Fruit fly (Drosophila melanogaster) whole organism, embryonic: ENCODE results near the gene CG45105.

Source experiments
- CG34224 ChIP-seq: fragments of 200-800 bp; sonication (Bioruptor generic); IDR thresholded peaks from 3 replicates; pipeline ENCODE4 v1.3.6; 2022; ENCODE audit warnings: missing biosample characterization, missing genetic modification characterization; ENCODE audit not compliant: partially characterized antibody
- ara ChIP-seq: fragments of 200-800 bp; sonication (Bioruptor generic); IDR thresholded peaks from 2 replicates; pipeline ENCODE4 v1.3.6; 2022; ENCODE audit warnings: missing biosample characterization, missing genetic modification characterization
- ftz-f1 ChIP-seq: fragments of 200-800 bp; sonication (Bioruptor generic); optimal IDR thresholded peaks from 2 replicates; lab custom pipeline; 2016; ENCODE audit warnings: missing biosample characterization, missing genetic modification characterization
- ranshi ChIP-seq: fragments of 200-800 bp; sonication (Bioruptor generic); IDR thresholded peaks from 2 replicates; pipeline ENCODE4 v1.3.6; 2022; ENCODE audit warnings: missing biosample characterization, missing genetic modification characterization

The CG45105 gene

DNA sequence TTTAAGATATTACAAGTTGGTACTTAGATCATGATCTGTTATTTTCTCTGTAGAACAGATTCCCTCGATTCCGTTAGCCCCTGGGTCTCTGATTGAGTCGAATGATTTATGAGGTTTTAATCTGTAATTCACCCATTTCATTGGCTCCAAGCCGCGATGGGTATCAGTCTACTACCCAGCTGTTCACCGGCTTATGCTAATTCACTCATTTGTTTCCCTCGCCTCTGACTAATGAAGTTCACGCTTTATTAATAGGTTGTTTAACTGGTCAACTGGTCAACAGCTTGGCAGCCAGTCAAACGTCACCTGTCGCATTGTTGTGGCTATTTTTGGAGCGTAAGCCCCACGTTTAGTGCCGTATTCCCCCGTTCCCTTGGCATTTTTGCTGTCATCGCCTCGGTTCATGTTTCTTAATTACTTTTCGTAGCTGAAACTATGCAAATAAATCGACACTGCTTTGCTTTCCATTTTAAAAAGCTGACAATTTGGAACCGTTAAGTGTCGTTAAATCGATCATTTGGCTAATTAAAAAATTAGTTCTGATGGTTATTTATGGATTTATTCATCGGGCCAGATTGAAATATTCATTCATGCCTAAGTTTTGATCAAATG, 44.9 kb downstream of the CG45105 start (continued):
- TF ChIP-seq ftz-f1: no peak
- TF ChIP-seq CG34224: no peak
- TF ChIP-seq ara (GFP tag; lab: Robert Waterston, UW): no peak
- TF ChIP-seq ranshi (GFP tag; lab: Robert Waterston, UW): no peak
